Fruit fly (Drosophila melanogaster) whole organism, embryonic: ENCODE results near the gene CG15514.

ENCODE experiments used
- Ada2b ChIP-seq: fragments of 200-800 bp; sonication (Bioruptor generic); IDR thresholded peaks from 2 replicates; pipeline ENCODE4 v1.3.6; 2022; ENCODE audit warnings: missing biosample characterization, missing genetic modification characterization
- Drgx ChIP-seq: fragments of 200-800 bp; sonication (Bioruptor generic); IDR thresholded peaks from 2 replicates; pipeline ENCODE4 v1.3.6; 2022; ENCODE audit warnings: missing biosample characterization, missing genetic modification characterization
- corto ChIP-seq: fragments of 200-800 bp; sonication (Bioruptor generic); optimal IDR thresholded peaks from 2 replicates; lab custom pipeline; 2016; ENCODE audit warnings: missing biosample characterization, mild to moderate bottlenecking, missing genetic modification characterization, moderate library complexity
- eyg ChIP-seq: fragments of 200-800 bp; sonication (Bioruptor generic); optimal IDR thresholded peaks from 3 replicates; lab custom pipeline; 2016; ENCODE audit warnings: missing biosample characterization, missing genetic modification characterization

DNA sequence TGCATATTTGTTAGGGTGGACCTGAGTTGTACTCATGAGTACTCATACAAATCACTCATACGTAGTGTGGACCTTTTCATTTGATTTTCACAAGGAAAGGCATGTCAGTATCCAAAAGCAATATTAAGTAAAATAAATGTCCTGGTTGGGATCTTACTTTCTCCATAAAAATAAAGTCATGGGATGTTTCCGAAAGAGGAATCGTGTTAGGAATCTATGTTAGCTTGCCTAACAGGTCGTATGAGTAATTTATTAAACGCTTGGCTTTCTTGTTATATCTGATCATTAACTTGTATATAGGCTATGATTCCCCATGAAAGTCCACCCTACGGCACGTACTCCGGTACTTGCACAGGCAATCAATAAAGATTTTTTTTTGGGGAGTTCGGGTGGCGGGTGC is 14.5 kb upstream of the CG15514 start:
- TF ChIP-seq Drgx (GFP tag; lab: Robert Waterston, UW) (peak; percentile 75), corto (GFP tag; lab: Kevin White, UChicago) (no peak), Ada2b (GFP tag; lab: Robert Waterston, UW) (no peak), eyg (GFP tag; lab: Kevin White, UChicago) (no peak)
